Fruit fly (Drosophila melanogaster): ENCODE measurements around the gene wupA.

Gene wupA

dm6 chrX:18136059-18136458, 19.3 kb upstream of the wupA start:
- TF ChIP-seq h (GFP tag; optimal IDR thresholded peaks at IDR 0.05) (peak; percentile 0), tai (GFP tag; optimal IDR thresholded peaks at IDR 0.05) (no peak), foxo (GFP tag; optimal IDR thresholded peaks at IDR 0.05) (peak in 1 of 2 experiments; percentile 26)

- TF ChIP-seq ey (GFP tag; optimal IDR thresholded peaks at IDR 0.05): no peak
- no peak for TF ChIP-seq dsf (GFP tag; optimal IDR thresholded peaks at IDR 0.05; ENCODE audit: borderline replicate concordance)
Observed at dm6 chrX:18130168-18130567, 13.4 kb upstream of the wupA start, which contains the start of gene CG43133. TSS of gene CG43133 (minus strand) at chrX:18130178.

dm6 chrX:18129297-18129696, 12.6 kb upstream of the wupA start:
- TF ChIP-seq dsf (GFP tag; optimal IDR thresholded peaks at IDR 0.05; ENCODE audit: borderline replicate concordance) (no peak), br (GFP tag; optimal IDR thresholded peaks at IDR 0.05) (no peak), pan (optimal IDR thresholded peaks at IDR 0.05) (no peak), Hnf4 (GFP tag; optimal IDR thresholded peaks at IDR 0.05) (no peak), Dif (GFP tag; optimal IDR thresholded peaks at IDR 0.05; ENCODE audit: partially characterized antibody) (no peak), HLH106 (tag; optimal IDR thresholded peaks at IDR 0.05) (no peak), Hr78 (GFP tag; optimal IDR thresholded peaks at IDR 0.05) (no peak), Sp1 (GFP tag; optimal IDR thresholded peaks at IDR 0.05) (no peak), Mio (GFP tag; optimal IDR thresholded peaks at IDR 0.05) (no peak), ey (GFP tag; optimal IDR thresholded peaks at IDR 0.05) (no peak), CG32264 (GFP tag; optimal IDR thresholded peaks at IDR 0.05) (no peak)

- TF ChIP-seq pan (optimal IDR thresholded peaks at IDR 0.05) (no peak), OdsH (GFP tag; optimal IDR thresholded peaks at IDR 0.05) (no peak), Sp1 (GFP tag; optimal IDR thresholded peaks at IDR 0.05) (no peak)
Observed at dm6 chrX:18125520-18125919, 8.8 kb upstream of the wupA start.

dm6 chrX:18118519-18118918, 1.8 kb upstream of the wupA start:
- TF ChIP-seq Dfd (GFP tag; optimal IDR thresholded peaks at IDR 0.05) (no peak), Hr83 (GFP tag; optimal IDR thresholded peaks at IDR 0.05; ENCODE audit: poor library complexity, severe bottlenecking) (no peak)

dm6 chrX:18114770-18115169, 2.0 kb downstream of the wupA start:
- TF ChIP-seq Jra (GFP tag; optimal IDR thresholded peaks at IDR 0.05): no peak
- no peak for TF ChIP-seq brk (GFP tag; optimal IDR thresholded peaks at IDR 0.05)
- no peak for TF ChIP-seq Mio (GFP tag; optimal IDR thresholded peaks at IDR 0.05)
- TF ChIP-seq Hr78 (GFP tag; optimal IDR thresholded peaks at IDR 0.05): no peak

dm6 chrX:18108676-18109075, 8.0 kb downstream of the wupA start:
- TF ChIP-seq Rel (GFP tag; optimal IDR thresholded peaks at IDR 0.05) (no peak), Rel (tag; optimal IDR thresholded peaks at IDR 0.05) (no peak), h (GFP tag; optimal IDR thresholded peaks at IDR 0.05) (no peak), Vsx2 (GFP tag; optimal IDR thresholded peaks at IDR 0.05; ENCODE audit: partially characterized antibody) (no peak), pan (optimal IDR thresholded peaks at IDR 0.05) (no peak), Myc (optimal IDR thresholded peaks at IDR 0.05) (no peak), woc (GFP tag; optimal IDR thresholded peaks at IDR 0.05) (no peak)

dm6 chrX:18106686-18107085, 10.0 kb downstream of the wupA start:
- TF ChIP-seq pan (optimal IDR thresholded peaks at IDR 0.05): no peak
- no peak for TF ChIP-seq lola (GFP tag; optimal IDR thresholded peaks at IDR 0.05)
- no peak for TF ChIP-seq CG9705 (GFP tag; optimal IDR thresholded peaks at IDR 0.05)
- TF ChIP-seq Sp1 (GFP tag; optimal IDR thresholded peaks at IDR 0.05): no peak
- TF ChIP-seq dsf (GFP tag; optimal IDR thresholded peaks at IDR 0.05; ENCODE audit: borderline replicate concordance): no peak
- no peak for TF ChIP-seq ey (GFP tag; optimal IDR thresholded peaks at IDR 0.05)
- TF ChIP-seq CrebA (GFP tag; optimal IDR thresholded peaks at IDR 0.05; ENCODE audit: borderline replicate concordance): no peak
- TF ChIP-seq Dif (GFP tag; optimal IDR thresholded peaks at IDR 0.05; ENCODE audit: partially characterized antibody): no peak
- no peak for TF ChIP-seq N (GFP tag; optimal IDR thresholded peaks at IDR 0.05)
- no peak for TF ChIP-seq Jra (GFP tag; optimal IDR thresholded peaks at IDR 0.05)
- TF ChIP-seq Abd-B (GFP tag; optimal IDR thresholded peaks at IDR 0.05): no peak
- no peak for TF ChIP-seq Hr78 (GFP tag; optimal IDR thresholded peaks at IDR 0.05)
- TF ChIP-seq Hnf4 (GFP tag; optimal IDR thresholded peaks at IDR 0.05): no peak
- no peak for TF ChIP-seq br (GFP tag; optimal IDR thresholded peaks at IDR 0.05)
- no peak for TF ChIP-seq dl (GFP tag; optimal IDR thresholded peaks at IDR 0.05; ENCODE audit: insufficient read depth in 1 of 2, partially characterized antibody in 2 of 2)
- TF ChIP-seq sage (GFP tag; optimal IDR thresholded peaks at IDR 0.05): no peak
- no peak for TF ChIP-seq foxo (GFP tag; optimal IDR thresholded peaks at IDR 0.05)
- TF ChIP-seq GATAd (GFP tag; optimal IDR thresholded peaks at IDR 0.05): no peak

Measured in whole organism, wandering third instar larva.